Fruit fly (Drosophila melanogaster): ENCODE data around the gene CG42655.

CG42655 gene

DNA sequence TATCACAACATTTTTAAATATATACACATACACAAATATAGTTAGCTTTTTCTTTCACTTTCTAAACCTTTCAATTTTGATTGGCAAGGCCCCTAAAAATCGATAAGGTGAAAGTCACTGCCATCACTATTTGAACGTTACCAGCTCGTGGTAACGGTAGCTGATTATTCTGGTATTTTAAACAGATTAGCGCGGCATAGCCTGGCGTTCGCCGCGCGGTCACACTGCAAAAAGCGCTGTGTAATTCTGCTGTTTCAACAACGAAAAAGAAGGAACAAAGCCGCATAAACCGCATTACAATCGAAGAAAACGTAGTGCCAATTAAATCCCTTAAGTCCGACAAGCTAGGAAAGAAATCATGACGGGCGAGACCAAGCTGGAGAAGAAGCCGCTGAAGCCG lies 38.7 kb downstream of the CG42655 start, which contains the start of gene Rpn1 (continued):
- no peak for TF ChIP-seq pita (GFP tag; optimal IDR thresholded peaks at IDR 0.05)
- peak; percentile 60; the same call in 2 of the 3 replicates for TF ChIP-seq CG16813 (GFP tag; IDR thresholded peaks at IDR 0.05; ENCODE audit: partially characterized antibody)
- no peak for TF ChIP-seq grau (tag; optimal IDR thresholded peaks at IDR 0.05)
- peak; percentile 68 for TF ChIP-seq CG13287 (GFP tag; IDR thresholded peaks at IDR 0.05; ENCODE audit: partially characterized antibody)
- TF ChIP-seq Doc3 (GFP tag; IDR thresholded peaks at IDR 0.05; ENCODE audit: partially characterized antibody) = no peak
- no peak for TF ChIP-seq Nf-YC (tag; optimal IDR thresholded peaks at IDR 0.05)
- no peak for TF ChIP-seq CG6689 (GFP tag; IDR thresholded peaks at IDR 0.05)
- TF ChIP-seq CG9609 (GFP tag; optimal IDR thresholded peaks at IDR 0.05) = peak; percentile 30
- TF ChIP-seq CG7786 (GFP tag; optimal IDR thresholded peaks at IDR 0.05) = no peak
- no peak for TF ChIP-seq cas (GFP tag; IDR thresholded peaks at IDR 0.05)
- TF ChIP-seq Lim3 (GFP tag; IDR thresholded peaks at IDR 0.05) = no peak
- TF ChIP-seq CG1603 (tag; optimal IDR thresholded peaks at IDR 0.05) = no peak
- no peak for TF ChIP-seq CG8765 (GFP tag; IDR thresholded peaks at IDR 0.05)
- TF ChIP-seq org-1 (GFP tag; optimal IDR thresholded peaks at IDR 0.05) = no peak
- TF ChIP-seq CG1792 (GFP tag; optimal IDR thresholded peaks at IDR 0.05) = no peak
- TF ChIP-seq inv (GFP tag; IDR thresholded peaks at IDR 0.05; ENCODE audit: partially characterized antibody) = 0 out of 2 replicates have a peak, but pooled peaks have one; percentile 26
- TF ChIP-seq CG31388 (GFP tag; optimal IDR thresholded peaks at IDR 0.05) = no peak
- no peak for TF ChIP-seq ranshi (GFP tag; IDR thresholded peaks at IDR 0.05)
- peak; percentile 86 for TF ChIP-seq CG9797 (GFP tag; optimal IDR thresholded peaks at IDR 0.05)
- no peak for TF ChIP-seq Oli (tag; optimal IDR thresholded peaks at IDR 0.05)
- no peak for TF ChIP-seq CG2202 (tag; optimal IDR thresholded peaks at IDR 0.05)
- no peak for TF ChIP-seq Nf-YA (GFP tag; IDR thresholded peaks at IDR 0.05)
- TF ChIP-seq CG12299 (tag; optimal IDR thresholded peaks at IDR 0.05) = no peak
- no peak for TF ChIP-seq stc (GFP tag; IDR thresholded peaks at IDR 0.05)
- TF ChIP-seq Lhr (GFP tag; optimal IDR thresholded peaks at IDR 0.05) = peak; percentile 71
- peak; percentile 9 for TF ChIP-seq CG12155 (GFP tag; optimal IDR thresholded peaks at IDR 0.05)
- peak; percentile 66 for TF ChIP-seq CG9932 (GFP tag; IDR thresholded peaks at IDR 0.05)
- no peak for TF ChIP-seq Bdp1 (GFP tag; optimal IDR thresholded peaks at IDR 0.05)
- TF ChIP-seq Meics (GFP tag; optimal IDR thresholded peaks at IDR 0.05) = no peak
- TF ChIP-seq al (GFP tag; IDR thresholded peaks at IDR 0.05) = no peak
- peak; percentile 53; the same call in 1 of the 3 replicates for TF ChIP-seq so (GFP tag; IDR thresholded peaks at IDR 0.05)
- 0 out of 4 replicates have a peak, but pooled peaks have one; percentile 51 for TF ChIP-seq Dll (GFP tag; IDR thresholded peaks at IDR 0.05; ENCODE audit: partially characterized antibody)
- TF ChIP-seq CG7372 (GFP tag; IDR thresholded peaks at IDR 0.05) = no peak
- TF ChIP-seq HLH3B (GFP tag; IDR thresholded peaks at IDR 0.05) = no peak
- TF ChIP-seq CG7271 (tag; optimal IDR thresholded peaks at IDR 0.05) = no peak
- no peak for TF ChIP-seq yki (optimal IDR thresholded peaks at IDR 0.05)
- TF ChIP-seq Hand (GFP tag; optimal IDR thresholded peaks at IDR 0.05) = no peak
- peak; percentile 49; the same call in 1 of the 2 replicates for TF ChIP-seq CG42726 (GFP tag; IDR thresholded peaks at IDR 0.05; ENCODE audit: partially characterized antibody)
- TF ChIP-seq Dek (tag; optimal IDR thresholded peaks at IDR 0.05) = no peak
- TF ChIP-seq Rfx (GFP tag; IDR thresholded peaks at IDR 0.05) = peak; percentile 60
- no peak for TF ChIP-seq kah (GFP tag; optimal IDR thresholded peaks at IDR 0.05)
- TF ChIP-seq CG14710 (tag; optimal IDR thresholded peaks at IDR 0.05) = peak; percentile 37
- TF ChIP-seq CG11560 (tag; IDR thresholded peaks at IDR 0.05) = no peak
- TF ChIP-seq CG33557 (GFP tag; optimal IDR thresholded peaks at IDR 0.05) = no peak
- no peak for TF ChIP-seq CG10979 (tag; optimal IDR thresholded peaks at IDR 0.05)
- peak; percentile 57 for TF ChIP-seq ftz-f1 (GFP tag; optimal IDR thresholded peaks at IDR 0.05)
- TF ChIP-seq nmo (GFP tag; optimal IDR thresholded peaks at IDR 0.05) = peak; percentile 33
- no peak for TF ChIP-seq CG14860 (GFP tag; IDR thresholded peaks at IDR 0.05; ENCODE audit: partially characterized antibody)
- TF ChIP-seq CG14965 (GFP tag; optimal IDR thresholded peaks at IDR 0.05; ENCODE audit: borderline replicate concordance) = no peak
- no peak for TF ChIP-seq D (optimal IDR thresholded peaks at IDR 0.05)
- TF ChIP-seq D (GFP tag; optimal IDR thresholded peaks at IDR 0.05) = no peak
- TF ChIP-seq H2.0 (GFP tag; IDR thresholded peaks at IDR 0.05) = no peak
